Fruit fly (Drosophila melanogaster) whole organism, embryonic: ENCODE results near the gene CG12814.

Experiments used
- CTCF ChIP-seq: fragments of 200-800 bp; sonication (Bioruptor generic); optimal IDR thresholded peaks from 2 replicates; lab custom pipeline; 2017; ENCODE audit warnings: missing biosample characterization, mild to moderate bottlenecking, missing genetic modification characterization, moderate library complexity
- Hand ChIP-seq: fragments of 200-800 bp; sonication (Bioruptor generic); optimal IDR thresholded peaks from 2 replicates; lab custom pipeline; 2017; ENCODE audit warnings: mild to moderate bottlenecking, missing biosample characterization, missing genetic modification reagents, missing genetic modification characterization

dm6 chr3R:10142770-10143169 lies 46.6 kb downstream of the CG12814 start, which contains the start of gene CG42759:
- TF ChIP-seq Hand (GFP tag; lab: Kevin White, UChicago): no peak
- TF ChIP-seq CTCF (GFP tag; lab: Kevin White, UChicago): no peak
